Worm (Caenorhabditis elegans): Measurements from ENCODE around the gene srx-125.

Gene srx-125

DNA sequence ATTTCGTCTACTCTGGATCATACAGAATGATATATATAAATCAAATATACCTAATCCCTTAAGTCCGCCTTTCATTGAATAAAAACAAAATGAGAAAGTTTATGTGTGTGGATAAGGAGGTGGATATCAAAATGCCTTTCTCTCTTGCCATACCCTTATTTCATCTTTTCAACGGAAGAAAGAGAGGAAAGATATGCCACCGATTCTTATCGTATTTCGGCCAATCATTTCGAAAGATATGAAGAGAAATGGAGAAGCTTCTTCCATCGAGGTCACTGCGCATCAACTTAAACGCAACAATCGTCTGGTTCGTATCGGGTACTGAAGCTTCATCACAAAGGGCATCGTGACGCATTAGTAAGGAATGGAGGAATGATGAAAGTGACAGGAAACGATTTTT is 46.2 kb downstream of the srx-125 start:
- TF ChIP-seq nhr-21 (tag; optimal IDR thresholded peaks at IDR 0.05) (peak; percentile 47), R02D3.7 (tag; optimal IDR thresholded peaks at IDR 0.05) (no peak), peb-1 (tag; optimal IDR thresholded peaks at IDR 0.05) (peak; percentile 38), blmp-1 (tag; optimal IDR thresholded peaks at IDR 0.05; ENCODE audit: insufficient read depth) (peak; percentile 3)

DNA sequence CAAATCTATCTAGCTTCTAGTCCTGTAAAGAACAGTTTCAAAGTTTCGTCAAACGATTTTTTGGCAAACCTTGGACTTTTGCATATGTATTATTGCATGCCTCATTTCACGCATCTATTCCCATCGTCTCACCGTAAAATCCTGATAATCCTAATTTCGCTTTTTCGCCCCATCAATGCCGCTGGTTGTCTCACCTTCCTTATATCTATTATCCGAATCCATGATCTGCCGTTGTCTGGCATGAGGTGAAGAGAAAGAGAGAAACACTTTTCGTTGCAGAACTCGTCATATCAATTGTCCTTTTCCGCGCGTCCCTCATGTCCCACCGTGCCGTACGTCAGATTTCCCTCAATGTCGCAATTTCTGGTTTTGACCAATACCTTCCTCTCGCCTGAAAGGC is 47.5 kb downstream of the srx-125 start, which contains the start of gene cut-2:
Gene cut-2 (plus strand): TSS at position 365 of the 400 bp plus-strand sequence.
- TF ChIP-seq mbf-1 (tag; optimal IDR thresholded peaks at IDR 0.05) (no peak), peb-1 (tag; optimal IDR thresholded peaks at IDR 0.05) (peak; percentile 24)

DNA sequence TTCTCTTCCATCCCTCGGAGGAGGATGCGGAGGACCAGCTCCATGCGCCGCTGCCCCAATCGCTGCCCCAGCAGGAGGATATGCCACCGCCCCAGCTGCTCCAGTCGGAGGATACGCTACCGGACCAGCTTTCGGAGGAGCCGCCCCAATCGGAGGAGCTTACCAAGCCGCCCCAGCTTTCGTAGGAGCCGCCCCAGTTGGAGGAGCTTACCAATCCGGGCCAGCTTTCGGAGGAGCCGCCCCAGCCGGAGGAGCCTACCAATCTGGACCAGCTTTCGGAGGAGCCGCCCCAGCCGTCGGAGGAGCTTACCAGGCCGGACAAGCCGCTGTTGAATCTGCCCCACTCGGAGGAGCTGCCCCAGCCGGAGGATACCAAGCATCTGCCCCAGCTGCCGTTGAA is 48.3 kb downstream of the srx-125 start:
- no peak for TF ChIP-seq crh-2 (tag; optimal IDR thresholded peaks at IDR 0.05)
- no peak for TF ChIP-seq F13H6.1 (tag; optimal IDR thresholded peaks at IDR 0.05)
- TF ChIP-seq ztf-4 (tag; optimal IDR thresholded peaks at IDR 0.05): no peak
- TF ChIP-seq unc-55 (GFP tag; optimal IDR thresholded peaks at IDR 0.05): no peak
- no peak for TF ChIP-seq egl-27 (tag; optimal IDR thresholded peaks at IDR 0.05)
- no peak for TF ChIP-seq unc-62 (GFP tag; optimal IDR thresholded peaks at IDR 0.05)
- no peak for TF ChIP-seq ztf-1 (GFP tag; conservative IDR thresholded peaks at IDR 0.05)
- TF ChIP-seq unc-39 (tag; optimal IDR thresholded peaks at IDR 0.05): no peak
- no peak for TF ChIP-seq gmeb-1 (tag; optimal IDR thresholded peaks at IDR 0.05)
- TF ChIP-seq blmp-1 (tag; optimal IDR thresholded peaks at IDR 0.05; ENCODE audit: insufficient read depth): no peak
- TF ChIP-seq ceh-16 (tag; optimal IDR thresholded peaks at IDR 0.05): no peak
- TF ChIP-seq nhr-25 (tag; optimal IDR thresholded peaks at IDR 0.05): no peak
- no peak for TF ChIP-seq lin-39 (tag; optimal IDR thresholded peaks at IDR 0.05)
- TF ChIP-seq mbf-1 (tag; optimal IDR thresholded peaks at IDR 0.05): no peak
- no peak for TF ChIP-seq ama-1 (optimal IDR thresholded peaks at IDR 0.05)

DNA sequence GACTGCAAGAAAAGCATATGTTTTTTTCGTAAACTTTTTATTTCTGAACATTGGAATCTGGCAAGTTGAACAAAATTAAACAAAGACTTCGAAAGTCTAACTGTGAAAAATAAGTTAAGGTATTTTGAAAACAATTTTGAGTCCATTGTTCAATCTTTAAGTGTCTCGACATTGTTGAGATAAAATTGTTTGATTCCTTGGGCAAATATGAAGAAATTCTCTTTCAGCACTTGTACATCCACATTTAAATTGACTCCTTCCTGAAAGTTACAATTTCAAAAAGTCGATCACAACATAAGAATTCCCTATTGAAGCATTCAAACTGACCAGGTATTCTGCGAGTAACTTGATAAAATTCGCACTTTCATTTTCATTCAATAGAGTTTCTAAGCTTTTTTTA is 49.0 kb downstream of the srx-125 start:
- TF ChIP-seq nhr-25 (tag; optimal IDR thresholded peaks at IDR 0.05): peak; percentile 9
- no peak for TF ChIP-seq nhr-12 (tag; optimal IDR thresholded peaks at IDR 0.05)
- no peak for TF ChIP-seq sma-3 (GFP tag; optimal IDR thresholded peaks at IDR 0.05)
- TF ChIP-seq skn-1 (tag; optimal IDR thresholded peaks at IDR 0.05): no peak

DNA sequence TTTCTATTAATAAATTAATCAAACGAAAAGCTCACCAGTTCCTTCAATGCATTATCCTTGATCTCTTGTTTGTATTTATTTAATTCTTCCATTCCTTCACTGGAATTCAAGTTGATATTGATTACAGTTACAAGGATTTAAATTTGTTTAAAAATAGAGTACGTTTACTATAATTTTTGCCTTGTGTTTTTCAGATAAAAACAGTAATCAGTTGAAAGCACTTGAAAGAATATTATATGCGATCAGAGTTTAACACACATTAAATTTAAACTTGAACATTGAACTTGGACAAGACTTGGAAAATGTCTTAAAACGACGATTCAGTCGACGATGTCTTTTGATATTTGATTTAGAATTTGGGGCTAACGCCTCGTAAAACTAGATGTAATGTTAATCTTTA is 50.4 kb downstream of the srx-125 start, which contains the start of gene F53F1.6:
Gene F53F1.6 (minus strand): TSS at position 101 of the 400 bp plus-strand sequence.
- TF ChIP-seq blmp-1 (tag; optimal IDR thresholded peaks at IDR 0.05; ENCODE audit: insufficient read depth): no peak
- no peak for TF ChIP-seq nhr-23 (tag; optimal IDR thresholded peaks at IDR 0.05)
- no peak for TF ChIP-seq ceh-16 (tag; optimal IDR thresholded peaks at IDR 0.05)
- no peak for TF ChIP-seq mab-5 (tag; optimal IDR thresholded peaks at IDR 0.05)
